Worm (Caenorhabditis elegans) whole organism, mixed stage, embryonic: ENCODE measurements around the gene dach-1.

Source experiments
- nhr-12 ChIP-seq: fragments of 150-350 bp; optimal IDR thresholded peaks from 2 replicates; lab custom pipeline; 2014; ENCODE audit warnings: missing biosample characterization, missing genetic modification characterization
- unc-120 ChIP-seq: sonication (generic microtip); optimal IDR thresholded peaks from 2 replicates; lab custom pipeline; 2017; ENCODE audit warnings: missing genetic modification characterization, missing compliant biosample characterization; ENCODE audit not compliant: poor library complexity, severe bottlenecking

- no peak for TF ChIP-seq nhr-12 (tag; lab: Kevin White, UChicago)
- TF ChIP-seq unc-120 (tag; lab: Kevin White, UChicago): no peak
Measured at ce11 chrV:3931326-3931725, 18.5 kb upstream of the dach-1 start, which contains the start of gene srx-63.
